Worm (Caenorhabditis elegans) whole organism, L1 larva: Measurements from ENCODE around the gene rsks-1.

Experiments used
- dpl-1 ChIP-seq, 3 experiments: fragments of 150-350 bp in 2 of 3; sonication (generic microtip) in 1 of 3; optimal IDR thresholded peaks; 2 replicates each; lab custom pipeline; 2014 to 2017; ENCODE audit warnings: missing biosample characterization in 3 of 3, missing genetic modification characterization in 3 of 3, missing genetic modification reagents in 3 of 3
- lin-13 ChIP-seq: fragments of 150-350 bp; optimal IDR thresholded peaks from 2 replicates; lab custom pipeline; 2014; ENCODE audit warnings: missing biosample characterization, missing genetic modification reagents, missing genetic modification characterization
- nhr-85 ChIP-seq: sonication (generic microtip); peaks from one replicate; lab custom pipeline; 2016; ENCODE audit warnings: missing genetic modification characterization, inconsistent platforms, missing compliant biosample characterization
- snpc-4 ChIP-seq: fragments of 150-350 bp; optimal IDR thresholded peaks from 2 replicates; lab custom pipeline; 2014; ENCODE audit warnings: missing biosample characterization, missing genetic modification characterization
- snu-23 ChIP-seq: sonication (generic microtip); optimal IDR thresholded peaks from 2 replicates; lab custom pipeline; 2016; ENCODE audit warnings: missing genetic modification characterization, missing compliant biosample characterization
- sptf-1 ChIP-seq: fragments of 150-350 bp; optimal IDR thresholded peaks from 2 replicates; lab custom pipeline; 2014; ENCODE audit warnings: missing biosample characterization, missing genetic modification characterization
- xbp-1 ChIP-seq: sonication (generic microtip); optimal IDR thresholded peaks from 2 replicates; lab custom pipeline; 2016; ENCODE audit warnings: missing genetic modification characterization, missing compliant biosample characterization
- zag-1 ChIP-seq: fragments of 150-350 bp; optimal IDR thresholded peaks from 2 replicates; lab custom pipeline; 2014; ENCODE audit warnings: missing biosample characterization, missing genetic modification characterization

ce11 chrIII:11200879-11201518, 43.9 kb upstream of the rsks-1 start:
- TF ChIP-seq snu-23 = no peak
- TF ChIP-seq xbp-1 (tag; lab: Kevin White, UChicago) = no peak
- TF ChIP-seq sptf-1 (tag; lab: Kevin White, UChicago) = no peak
- no peak for TF ChIP-seq zag-1
- TF ChIP-seq nhr-85 (tag; lab: Kevin White, UChicago) = no peak
- no peak for TF ChIP-seq dpl-1 (GFP tag; optimal IDR thresholded peaks at IDR 0.05; lab: Kevin White, UChicago)
- TF ChIP-seq snpc-4 (tag; lab: Kevin White, UChicago) = no peak
- no peak for TF ChIP-seq lin-13 (GFP tag; lab: Kevin White, UChicago)
